ENCODE assay signal across 1 fruit fly cellular context in genomic region chr2L:1579254-1579653, dm6.
A peak's percentile ranks its signal among the peaks of the same experiment; 100 is the strongest.
TF ChIP-seq lines count a peak whose summit lies in the region.

No protein-coding gene starts in this region.

TF ChIP-seq in whole organism, embryonic, 481 proteins besides CTCF, POLR2A, EP300 and RAD21 (continued from another document and continues in another):
- TF ChIP-seq H2.0 (GFP tag; IDR thresholded peaks at IDR 0.05; lab: Robert Waterston, UW) (peak; percentile 78), Abd-B (GFP tag; optimal IDR thresholded peaks at IDR 0.05; lab: Kevin White, UChicago) (peak; percentile 43), CG33557 (GFP tag; optimal IDR thresholded peaks at IDR 0.05; lab: Kevin White, UChicago) (no peak), CG12391 (tag; optimal IDR thresholded peaks at IDR 0.05; lab: Kevin White, UChicago) (no peak), btn (GFP tag; optimal IDR thresholded peaks at IDR 0.05; lab: Kevin White, UChicago) (peak; percentile 16), Hr39 (optimal IDR thresholded peaks at IDR 0.05; lab: Kevin White, UChicago) (no peak), CG4328 (GFP tag; optimal IDR thresholded peaks at IDR 0.05; lab: Kevin White, UChicago) (no peak), Atf6 (GFP tag; IDR thresholded peaks at IDR 0.05; lab: Robert Waterston, UW) (peak; percentile 83), CG12942 (GFP tag; optimal IDR thresholded peaks at IDR 0.05; lab: Kevin White, UChicago) (peak; percentile 11), Gsc (GFP tag; IDR thresholded peaks at IDR 0.05; lab: Robert Waterston, UW) (no peak), sima (GFP tag; optimal IDR thresholded peaks at IDR 0.05; lab: Kevin White, UChicago) (no peak), CG4820 (GFP tag; optimal IDR thresholded peaks at IDR 0.05; lab: Kevin White, UChicago) (peak; percentile 34), CG3838 (GFP tag; optimal IDR thresholded peaks at IDR 0.05; lab: Kevin White, UChicago) (no peak), grau (tag; optimal IDR thresholded peaks at IDR 0.05; lab: Kevin White, UChicago) (peak; percentile 79), zfh2 (GFP tag; optimal IDR thresholded peaks at IDR 0.05; lab: Kevin White, UChicago) (peak; percentile 76), schlank (tag; optimal IDR thresholded peaks at IDR 0.05; lab: Kevin White, UChicago) (peak; percentile 79), Jarid2 (GFP tag; optimal IDR thresholded peaks at IDR 0.05; lab: Kevin White, UChicago) (no peak), Gug (GFP tag; IDR thresholded peaks at IDR 0.05; lab: Robert Waterston, UW) (peak; percentile 30; the same call in 1 of the 4 replicates), CG5180 (GFP tag; optimal IDR thresholded peaks at IDR 0.05; lab: Kevin White, UChicago) (peak; percentile 32), kni (GFP tag; optimal IDR thresholded peaks at IDR 0.05; lab: Kevin White, UChicago) (no peak), CG4854 (GFP tag; optimal IDR thresholded peaks at IDR 0.05; lab: Kevin White, UChicago) (peak; percentile 66), Dfd (GFP tag; optimal IDR thresholded peaks at IDR 0.05; lab: Kevin White, UChicago) (no peak), Med (GFP tag; lab: Kevin White, UChicago) (peak; percentile 97), CG15514 (GFP tag; optimal IDR thresholded peaks at IDR 0.05; lab: Kevin White, UChicago) (peak; percentile 72), Deaf1 (tag; optimal IDR thresholded peaks at IDR 0.05; lab: Kevin White, UChicago) (peak; percentile 28), gem (tag; optimal IDR thresholded peaks at IDR 0.05; lab: Kevin White, UChicago) (peak; percentile 78), fru (optimal IDR thresholded peaks at IDR 0.05; lab: Kevin White, UChicago) (no peak), CG11723 (GFP tag; optimal IDR thresholded peaks at IDR 0.05; lab: Kevin White, UChicago) (no peak), bcd (GFP tag; optimal IDR thresholded peaks at IDR 0.05; lab: Kevin White, UChicago) (peak; percentile 48), CG12744 (GFP tag; optimal IDR thresholded peaks at IDR 0.05; lab: Kevin White, UChicago) (peak; percentile 19), CG16813 (GFP tag; IDR thresholded peaks at IDR 0.05; lab: Robert Waterston, UW; ENCODE audit: partially characterized antibody) (no peak), PHDP (tag; optimal IDR thresholded peaks at IDR 0.05; lab: Kevin White, UChicago) (peak; percentile 73), az2 (GFP tag; optimal IDR thresholded peaks at IDR 0.05; lab: Kevin White, UChicago) (peak; percentile 59), CG13296 (GFP tag; optimal IDR thresholded peaks at IDR 0.05; lab: Kevin White, UChicago) (peak; percentile 78), caup (GFP tag; optimal IDR thresholded peaks at IDR 0.05; lab: Kevin White, UChicago; ENCODE audit: severe bottlenecking) (peak; percentile 81), aop (GFP tag; IDR thresholded peaks at IDR 0.05; lab: Robert Waterston, UW) (no peak), HLH3B (GFP tag; IDR thresholded peaks at IDR 0.05; lab: Robert Waterston, UW) (peak; percentile 48; the same call in 1 of the 2 replicates), CG17568 (GFP tag; optimal IDR thresholded peaks at IDR 0.05; lab: Kevin White, UChicago) (peak; percentile 53), inv (GFP tag; IDR thresholded peaks at IDR 0.05; lab: Robert Waterston, UW; ENCODE audit: partially characterized antibody) (no peak), knrl (GFP tag; IDR thresholded peaks at IDR 0.05; lab: Robert Waterston, UW; ENCODE audit: partially characterized antibody) (no peak), Chrac-16 (GFP tag; optimal IDR thresholded peaks at IDR 0.05; lab: Kevin White, UChicago) (peak; percentile 58), HmgD (GFP tag; optimal IDR thresholded peaks at IDR 0.05; lab: Kevin White, UChicago) (no peak), CG34224 (GFP tag; IDR thresholded peaks at IDR 0.05; lab: Robert Waterston, UW; ENCODE audit: partially characterized antibody) (no peak), CG14965 (GFP tag; optimal IDR thresholded peaks at IDR 0.05; lab: Kevin White, UChicago; ENCODE audit: borderline replicate concordance) (no peak), sr (GFP tag; IDR thresholded peaks at IDR 0.05; lab: Robert Waterston, UW) (0 out of 3 replicates have a peak, but pooled peaks have one; percentile 31), Ssrp (tag; optimal IDR thresholded peaks at IDR 0.05; lab: Kevin White, UChicago) (peak; percentile 11), Dp (GFP tag; optimal IDR thresholded peaks at IDR 0.05; lab: Kevin White, UChicago) (no peak), Optix (GFP tag; IDR thresholded peaks at IDR 0.05; lab: Robert Waterston, UW) (0 out of 3 replicates have a peak, but pooled peaks have one; percentile 41), CG6254 (GFP tag; optimal IDR thresholded peaks at IDR 0.05; lab: Kevin White, UChicago) (no peak), crol (GFP tag; IDR thresholded peaks at IDR 0.05; lab: Robert Waterston, UW) (no peak), gro (GFP tag; optimal IDR thresholded peaks at IDR 0.05; lab: Kevin White, UChicago) (peak; percentile 84), h (optimal IDR thresholded peaks at IDR 0.05; lab: Kevin White, UChicago) (no peak), Antp (GFP tag; optimal IDR thresholded peaks at IDR 0.05; lab: Kevin White, UChicago) (peak; percentile 64), CG11093 (GFP tag; IDR thresholded peaks at IDR 0.05; lab: Robert Waterston, UW) (no peak), ara (GFP tag; IDR thresholded peaks at IDR 0.05; lab: Robert Waterston, UW) (peak; percentile 39; the same call in 1 of the 2 replicates), CG8281 (tag; optimal IDR thresholded peaks at IDR 0.05; lab: Kevin White, UChicago) (peak; percentile 31), mam (GFP tag; optimal IDR thresholded peaks at IDR 0.05; lab: Kevin White, UChicago) (peak; percentile 82), ci (GFP tag; IDR thresholded peaks at IDR 0.05; lab: Robert Waterston, UW) (peak; percentile 58; the same call in 2 of the 3 replicates), CG2129 (GFP tag; IDR thresholded peaks at IDR 0.05; lab: Robert Waterston, UW; ENCODE audit: partially characterized antibody) (no peak), HmgZ (tag; optimal IDR thresholded peaks at IDR 0.05; lab: Kevin White, UChicago) (peak; percentile 62), danr (GFP tag; IDR thresholded peaks at IDR 0.05; lab: Robert Waterston, UW) (0 out of 2 replicates have a peak, but pooled peaks have one; percentile 6), MESR4 (GFP tag; optimal IDR thresholded peaks at IDR 0.05; lab: Kevin White, UChicago) (no peak), Rfx (GFP tag; IDR thresholded peaks at IDR 0.05; lab: Robert Waterston, UW) (peak; percentile 90), dm (GFP tag; optimal IDR thresholded peaks at IDR 0.05; lab: Kevin White, UChicago) (peak; percentile 26), CG12659 (GFP tag; optimal IDR thresholded peaks at IDR 0.05; lab: Kevin White, UChicago) (peak; percentile 62), Lim3 (GFP tag; IDR thresholded peaks at IDR 0.05; lab: Robert Waterston, UW) (no peak), Doc2 (GFP tag; IDR thresholded peaks at IDR 0.05; lab: Robert Waterston, UW) (peak; percentile 59), CG8388 (GFP tag; optimal IDR thresholded peaks at IDR 0.05; lab: Kevin White, UChicago) (peak; percentile 30), CG17912 (GFP tag; optimal IDR thresholded peaks at IDR 0.05; lab: Kevin White, UChicago) (no peak), CG7839 (tag; optimal IDR thresholded peaks at IDR 0.05; lab: Kevin White, UChicago) (peak; percentile 83), CG17328 (GFP tag; IDR thresholded peaks at IDR 0.05; lab: Robert Waterston, UW) (0 out of 2 replicates have a peak, but pooled peaks have one; percentile 20), CG10431 (GFP tag; optimal IDR thresholded peaks at IDR 0.05; lab: Kevin White, UChicago) (no peak), Dip3 (GFP tag; optimal IDR thresholded peaks at IDR 0.05; lab: Kevin White, UChicago) (peak; percentile 70), so (GFP tag; IDR thresholded peaks at IDR 0.05; lab: Robert Waterston, UW) (peak; percentile 78; the same call in 2 of the 3 replicates), fd96Cb (tag; optimal IDR thresholded peaks at IDR 0.05; lab: Kevin White, UChicago) (peak; percentile 60), shn (GFP tag; optimal IDR thresholded peaks at IDR 0.05; lab: Kevin White, UChicago) (peak; percentile 6), vvl (GFP tag; IDR thresholded peaks at IDR 0.05; lab: Robert Waterston, UW) (peak; percentile 70), sens-2 (GFP tag; IDR thresholded peaks at IDR 0.05; lab: Robert Waterston, UW) (peak; percentile 27; the same call in 1 of the 2 replicates), repo (GFP tag; optimal IDR thresholded peaks at IDR 0.05; lab: Kevin White, UChicago) (peak; percentile 29), eve (GFP tag; optimal IDR thresholded peaks at IDR 0.05; lab: Kevin White, UChicago) (peak in 1 of 2 experiments; percentile 78), lbe (GFP tag; optimal IDR thresholded peaks at IDR 0.05; lab: Kevin White, UChicago) (no peak), HHEX (GFP tag; optimal IDR thresholded peaks at IDR 0.05; lab: Kevin White, UChicago) (peak; percentile 56), CG3281 (GFP tag; optimal IDR thresholded peaks at IDR 0.05; lab: Kevin White, UChicago) (peak; percentile 78), tio (GFP tag; optimal IDR thresholded peaks at IDR 0.05; lab: Kevin White, UChicago) (peak; percentile 43), zf30C (GFP tag; optimal IDR thresholded peaks at IDR 0.05; lab: Kevin White, UChicago) (no peak), lilli (GFP tag; optimal IDR thresholded peaks at IDR 0.05; lab: Kevin White, UChicago) (peak; percentile 78), tap (tag; optimal IDR thresholded peaks at IDR 0.05; lab: Kevin White, UChicago) (peak; percentile 77), her (GFP tag; optimal IDR thresholded peaks at IDR 0.05; lab: Kevin White, UChicago) (peak; percentile 63), Dad (GFP tag; optimal IDR thresholded peaks at IDR 0.05; lab: Kevin White, UChicago) (peak; percentile 50), zen (tag; optimal IDR thresholded peaks at IDR 0.05; lab: Kevin White, UChicago) (no peak), CG7987 (GFP tag; optimal IDR thresholded peaks at IDR 0.05; lab: Kevin White, UChicago) (peak; percentile 32), org-1 (GFP tag; optimal IDR thresholded peaks at IDR 0.05; lab: Kevin White, UChicago) (peak; percentile 50), CG34422 (GFP tag; IDR thresholded peaks at IDR 0.05; lab: Robert Waterston, UW) (peak; percentile 67; the same call in 2 of the 3 replicates), oc (tag; optimal IDR thresholded peaks at IDR 0.05; lab: Kevin White, UChicago) (no peak), CG13123 (GFP tag; optimal IDR thresholded peaks at IDR 0.05; lab: Kevin White, UChicago) (no peak), CG1233 (GFP tag; optimal IDR thresholded peaks at IDR 0.05; lab: Kevin White, UChicago) (peak; percentile 27), CG43689 (GFP tag; IDR thresholded peaks at IDR 0.05; lab: Robert Waterston, UW) (0 out of 2 replicates have a peak, but pooled peaks have one; percentile 35), Hr51 (GFP tag; optimal IDR thresholded peaks at IDR 0.05; lab: Kevin White, UChicago) (peak; percentile 32 to 69), CG12104 (GFP tag; optimal IDR thresholded peaks at IDR 0.05; lab: Kevin White, UChicago) (peak; percentile 46), CG16815 (GFP tag; optimal IDR thresholded peaks at IDR 0.05; lab: Kevin White, UChicago) (no peak), pita (GFP tag; optimal IDR thresholded peaks at IDR 0.05; lab: Kevin White, UChicago) (no peak), wek (GFP tag; optimal IDR thresholded peaks at IDR 0.05; lab: Kevin White, UChicago) (no peak), gsb (GFP tag; IDR thresholded peaks at IDR 0.05; lab: Robert Waterston, UW) (peak; percentile 54; the same call in 1 of the 2 replicates), CG11504 (tag; optimal IDR thresholded peaks at IDR 0.05; lab: Kevin White, UChicago) (peak; percentile 82), CG33213 (GFP tag; optimal IDR thresholded peaks at IDR 0.05; lab: Kevin White, UChicago) (peak; percentile 26), scrt (GFP tag; optimal IDR thresholded peaks at IDR 0.05; lab: Kevin White, UChicago) (peak; percentile 72), gt (GFP tag; IDR thresholded peaks at IDR 0.05; lab: Robert Waterston, UW) (no peak), unc-4 (GFP tag; IDR thresholded peaks at IDR 0.05; lab: Robert Waterston, UW; ENCODE audit: partially characterized antibody) (no peak), Six4 (GFP tag; optimal IDR thresholded peaks at IDR 0.05; lab: Kevin White, UChicago) (peak; percentile 17), C15 (GFP tag; IDR thresholded peaks at IDR 0.05; lab: Robert Waterston, UW) (0 out of 3 replicates have a peak, but pooled peaks have one; percentile 36), Tbp (GFP tag; optimal IDR thresholded peaks at IDR 0.05; lab: Kevin White, UChicago) (no peak), dysf (GFP tag; IDR thresholded peaks at IDR 0.05; lab: Robert Waterston, UW) (peak; percentile 86), Sox100B (GFP tag; optimal IDR thresholded peaks at IDR 0.05; lab: Kevin White, UChicago) (peak; percentile 48), pnt (GFP tag; optimal IDR thresholded peaks at IDR 0.05; lab: Kevin White, UChicago) (peak; percentile 50), CG2116 (GFP tag; optimal IDR thresholded peaks at IDR 0.05; lab: Kevin White, UChicago) (no peak), CG31365 (tag; optimal IDR thresholded peaks at IDR 0.05; lab: Kevin White, UChicago) (peak; percentile 49), Dip2 (GFP tag; IDR thresholded peaks at IDR 0.05; lab: Robert Waterston, UW) (no peak), Vsx1 (GFP tag; optimal IDR thresholded peaks at IDR 0.05; lab: Kevin White, UChicago) (peak; percentile 28), fu2 (GFP tag; optimal IDR thresholded peaks at IDR 0.05; lab: Kevin White, UChicago) (peak; percentile 30), Xbp1 (GFP tag; optimal IDR thresholded peaks at IDR 0.05; lab: Kevin White, UChicago) (peak; percentile 63), Mrtf (GFP tag; IDR thresholded peaks at IDR 0.05; lab: Robert Waterston, UW) (peak; percentile 75; the same call in 2 of the 3 replicates), CG9215 (GFP tag; IDR thresholded peaks at IDR 0.05; lab: Robert Waterston, UW) (peak; percentile 62), CG9817 (tag; optimal IDR thresholded peaks at IDR 0.05; lab: Kevin White, UChicago) (peak; percentile 79), CG12155 (GFP tag; optimal IDR thresholded peaks at IDR 0.05; lab: Kevin White, UChicago) (peak; percentile 57), pb (GFP tag; optimal IDR thresholded peaks at IDR 0.05; lab: Kevin White, UChicago) (peak; percentile 43), CHES-1-like (GFP tag; optimal IDR thresholded peaks at IDR 0.05; lab: Kevin White, UChicago) (peak; percentile 48), Hey (tag; optimal IDR thresholded peaks at IDR 0.05; lab: Kevin White, UChicago) (no peak), CG9932 (GFP tag; IDR thresholded peaks at IDR 0.05; lab: Robert Waterston, UW) (peak; percentile 89), odd (GFP tag; optimal IDR thresholded peaks at IDR 0.05; lab: Kevin White, UChicago) (peak; percentile 50), dan (GFP tag; IDR thresholded peaks at IDR 0.05; lab: Robert Waterston, UW) (no peak)
